Worm (Caenorhabditis elegans): Measurements from ENCODE around the gene fipr-12.

The fipr-12 gene

ce11 chrV:9991610-9992009, 48.5 kb downstream of the fipr-12 start, which contains the start of the genes rde-1 and trpp-6:
Gene rde-1 (minus strand): TSS chrV:9991642.
Gene trpp-6 (plus strand): TSS chrV:9991895.
- TF ChIP-seq ceh-82 (tag; optimal IDR thresholded peaks at IDR 0.05) (no peak), nhr-25 (tag; optimal IDR thresholded peaks at IDR 0.05; ENCODE audit: borderline replicate concordance, insufficient read depth) (no peak), D1046.2 (GFP tag; IDR thresholded peaks at IDR 0.05) (no peak), aha-1 (tag) (peak; percentile 70)

Data from whole organism, L4 larva.